Worm (Caenorhabditis elegans): Measurements from ENCODE around the gene cls-1.

- TF ChIP-seq ZK546.5 (tag; optimal IDR thresholded peaks at IDR 0.05) (no peak), nhr-23 (tag; optimal IDR thresholded peaks at IDR 0.05) (no peak)
Observed at ce11 chrIII:7491931-7492330, 16.0 kb upstream of the cls-1 start.
